Fruit fly (Drosophila melanogaster): ENCODE data around the gene Glut3.

Gene Glut3

DNA sequence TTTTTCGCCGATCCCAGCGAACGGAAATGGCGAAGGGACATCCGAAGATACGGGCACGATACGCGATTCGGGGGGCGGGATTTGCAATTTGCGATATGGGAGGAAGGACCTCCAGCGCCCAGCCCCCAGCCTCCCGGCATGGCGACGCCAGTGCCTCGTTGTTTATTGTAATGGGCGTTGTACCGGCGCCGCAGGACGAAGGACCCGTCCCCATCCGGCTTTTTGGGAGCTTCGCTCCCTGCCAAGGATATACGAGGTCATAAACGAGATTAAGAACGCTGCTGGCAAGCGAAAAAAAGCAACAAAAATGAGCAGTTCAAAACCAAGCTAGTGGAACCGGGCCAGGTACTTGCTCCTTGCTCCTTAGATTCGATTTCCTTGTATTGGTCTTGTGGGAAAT, 4.5 kb downstream of the Glut3 start:
- TF ChIP-seq Dll (optimal IDR thresholded peaks at IDR 0.05) = no peak
- no peak for TF ChIP-seq usp (GFP tag; optimal IDR thresholded peaks at IDR 0.05)
- no peak for TF ChIP-seq pan (optimal IDR thresholded peaks at IDR 0.05)
- no peak for TF ChIP-seq EcR (GFP tag; optimal IDR thresholded peaks at IDR 0.05)
- no peak for TF ChIP-seq psq (optimal IDR thresholded peaks at IDR 0.05)
- TF ChIP-seq CG8478 (optimal IDR thresholded peaks at IDR 0.05) = no peak

DNA sequence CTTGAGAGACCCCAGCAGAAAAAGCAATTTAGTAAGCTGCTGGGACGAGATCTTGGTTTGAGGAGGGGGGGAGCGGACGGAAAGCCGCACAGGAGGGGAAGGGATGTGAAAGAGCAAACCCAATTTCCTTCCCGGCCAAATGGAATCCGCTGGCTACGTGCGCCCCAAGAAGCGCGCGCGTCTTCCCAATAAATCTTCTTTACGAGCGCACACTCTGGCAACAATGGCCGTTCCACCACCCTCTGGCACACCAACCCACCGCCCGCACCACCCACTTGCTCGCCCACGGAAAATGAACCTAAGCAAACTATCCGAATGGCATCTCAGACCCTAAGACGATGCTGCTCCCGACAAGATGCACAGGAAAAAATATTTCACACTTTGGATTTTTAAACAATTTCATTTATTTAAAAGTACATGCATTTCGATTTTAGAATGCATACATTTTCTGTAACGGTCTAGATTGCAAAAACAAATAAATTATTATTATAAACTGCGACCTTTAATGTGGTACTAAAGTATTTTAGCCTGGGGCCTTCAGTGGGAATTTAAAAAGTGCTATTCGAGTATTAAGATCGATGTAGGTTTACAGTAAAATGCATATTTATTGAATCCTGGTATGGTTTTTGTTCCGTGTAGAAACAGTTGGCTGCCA, 6.0 kb downstream of the Glut3 start:
- TF ChIP-seq pan (optimal IDR thresholded peaks at IDR 0.05) (no peak), CG8478 (optimal IDR thresholded peaks at IDR 0.05) (no peak), EcR (GFP tag; optimal IDR thresholded peaks at IDR 0.05) (no peak), usp (GFP tag; optimal IDR thresholded peaks at IDR 0.05) (no peak), Dll (optimal IDR thresholded peaks at IDR 0.05) (no peak), psq (optimal IDR thresholded peaks at IDR 0.05) (no peak)

DNA sequence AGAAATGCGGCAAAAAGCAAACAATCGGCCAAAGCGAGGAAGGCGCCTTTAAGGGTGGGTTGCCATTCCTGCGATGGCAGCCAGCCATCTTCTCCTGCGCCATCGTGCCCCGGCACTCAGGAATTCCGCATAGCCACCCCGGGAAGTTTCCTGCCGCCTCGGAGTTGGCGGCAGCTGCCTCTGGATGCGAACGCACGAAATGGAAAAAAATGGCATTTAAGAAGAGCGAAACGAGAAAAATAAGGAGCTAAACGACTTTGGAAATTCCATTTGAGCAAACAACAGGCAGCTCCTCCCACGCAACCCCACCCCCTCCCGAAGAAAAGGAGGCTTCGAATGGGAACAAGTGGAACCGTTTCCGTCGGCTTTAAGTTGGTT, 6.5 kb downstream of the Glut3 start:
- no peak for TF ChIP-seq usp (GFP tag; optimal IDR thresholded peaks at IDR 0.05)
- no peak for TF ChIP-seq EcR (GFP tag; optimal IDR thresholded peaks at IDR 0.05)
- TF ChIP-seq CG8478 (optimal IDR thresholded peaks at IDR 0.05) = no peak
- TF ChIP-seq pan (optimal IDR thresholded peaks at IDR 0.05) = no peak
- TF ChIP-seq psq (optimal IDR thresholded peaks at IDR 0.05) = no peak

DNA sequence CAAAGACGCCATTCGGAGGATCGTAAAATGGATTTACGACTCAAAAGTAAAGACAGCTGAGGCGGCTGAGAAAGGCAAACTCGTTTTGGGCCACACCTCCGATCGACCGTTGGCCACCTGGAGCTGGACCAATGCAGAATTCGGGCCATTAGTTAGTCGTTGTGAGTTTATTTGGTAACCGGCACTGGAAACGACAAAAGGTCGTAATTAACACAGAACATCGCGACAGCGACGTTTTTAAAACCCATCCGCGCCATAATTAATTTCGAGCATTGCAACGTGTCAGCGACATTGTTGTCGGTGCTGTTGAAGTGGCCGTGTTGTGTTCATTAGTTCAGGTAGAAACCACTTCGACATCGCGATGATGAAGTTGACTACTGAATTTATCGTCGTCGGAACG, 9.7 kb downstream of the Glut3 start:
- TF ChIP-seq pan (optimal IDR thresholded peaks at IDR 0.05) (no peak), psq (optimal IDR thresholded peaks at IDR 0.05) (no peak), usp (GFP tag; optimal IDR thresholded peaks at IDR 0.05) (no peak), EcR (GFP tag; optimal IDR thresholded peaks at IDR 0.05) (no peak), Dll (optimal IDR thresholded peaks at IDR 0.05) (no peak), CG8478 (optimal IDR thresholded peaks at IDR 0.05) (no peak)

DNA sequence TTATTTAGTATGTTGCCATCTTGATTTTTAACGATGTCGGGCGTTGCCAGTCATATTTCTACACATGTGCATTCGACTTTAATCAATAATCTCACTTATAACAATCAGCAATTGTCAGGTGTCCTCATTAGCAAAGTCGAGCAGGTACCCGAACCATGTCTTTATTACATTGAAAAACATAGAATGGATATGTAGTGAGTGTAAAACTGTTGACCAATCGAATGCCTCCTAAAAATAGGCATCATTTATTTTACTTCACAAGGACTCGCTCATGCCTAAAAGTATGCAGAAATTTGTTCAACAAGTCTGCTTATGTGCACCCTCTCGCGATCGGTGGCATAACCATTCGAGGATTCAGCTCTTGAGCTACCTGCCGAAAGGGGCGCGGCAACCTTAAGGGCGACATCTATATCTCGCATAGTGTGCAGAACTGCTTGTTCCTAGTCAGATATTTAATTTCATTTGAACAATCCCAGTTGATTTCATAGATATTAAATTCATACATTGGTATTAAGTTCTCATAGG, 10.5 kb downstream of the Glut3 start:
- TF ChIP-seq Dll (optimal IDR thresholded peaks at IDR 0.05) = no peak
- no peak for TF ChIP-seq EcR (GFP tag; optimal IDR thresholded peaks at IDR 0.05)
- TF ChIP-seq CG8478 (optimal IDR thresholded peaks at IDR 0.05) = no peak
- TF ChIP-seq pan (optimal IDR thresholded peaks at IDR 0.05) = no peak
- no peak for TF ChIP-seq psq (optimal IDR thresholded peaks at IDR 0.05)
- no peak for TF ChIP-seq usp (GFP tag; optimal IDR thresholded peaks at IDR 0.05)

DNA sequence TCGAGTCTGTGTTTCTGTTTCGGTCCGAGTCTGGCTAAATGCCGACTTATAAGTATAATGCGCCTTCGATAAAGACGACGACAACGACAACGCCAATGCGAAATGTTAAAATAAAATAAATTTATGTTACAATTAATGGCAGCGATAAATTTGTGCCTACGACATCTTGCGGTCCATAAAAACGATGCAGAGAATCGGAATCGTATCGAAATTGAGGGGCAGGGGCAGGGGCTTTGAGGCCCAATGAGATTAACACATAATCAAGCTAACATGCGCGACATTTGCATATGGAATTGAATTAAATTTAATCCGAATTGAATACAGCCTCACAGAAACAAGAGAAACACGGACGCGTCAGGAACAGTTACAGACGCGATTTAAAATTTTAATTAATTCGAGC, 12.2 kb downstream of the Glut3 start:
- no peak for TF ChIP-seq CG8478 (optimal IDR thresholded peaks at IDR 0.05)
- TF ChIP-seq psq (optimal IDR thresholded peaks at IDR 0.05) = no peak
- no peak for TF ChIP-seq pan (optimal IDR thresholded peaks at IDR 0.05)
- TF ChIP-seq Dll (optimal IDR thresholded peaks at IDR 0.05) = no peak
- TF ChIP-seq EcR (GFP tag; optimal IDR thresholded peaks at IDR 0.05) = no peak
- TF ChIP-seq usp (GFP tag; optimal IDR thresholded peaks at IDR 0.05) = no peak

DNA sequence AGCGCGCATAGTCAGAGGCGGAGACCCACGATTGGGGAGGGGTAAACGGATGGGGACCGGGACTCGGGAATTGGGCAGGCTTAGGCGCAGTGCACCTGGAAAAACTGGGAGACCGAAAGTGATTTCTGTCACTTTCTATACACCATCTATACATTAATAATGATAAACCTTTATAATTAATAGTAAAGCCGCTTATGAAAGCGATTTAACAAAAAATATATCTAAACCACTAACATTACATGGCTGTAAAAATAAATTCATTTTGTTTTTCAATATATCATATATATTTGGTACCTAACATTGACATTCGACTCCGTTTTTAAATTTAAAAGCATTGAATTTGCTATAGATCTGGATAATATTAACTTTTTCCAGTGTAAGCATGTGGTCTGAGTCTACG, 12.9 kb downstream of the Glut3 start:
- no peak for TF ChIP-seq usp (GFP tag; optimal IDR thresholded peaks at IDR 0.05)
- no peak for TF ChIP-seq psq (optimal IDR thresholded peaks at IDR 0.05)
- TF ChIP-seq EcR (GFP tag; optimal IDR thresholded peaks at IDR 0.05) = no peak
- TF ChIP-seq Dll (optimal IDR thresholded peaks at IDR 0.05) = no peak
- TF ChIP-seq CG8478 (optimal IDR thresholded peaks at IDR 0.05) = no peak
- no peak for TF ChIP-seq pan (optimal IDR thresholded peaks at IDR 0.05)

DNA sequence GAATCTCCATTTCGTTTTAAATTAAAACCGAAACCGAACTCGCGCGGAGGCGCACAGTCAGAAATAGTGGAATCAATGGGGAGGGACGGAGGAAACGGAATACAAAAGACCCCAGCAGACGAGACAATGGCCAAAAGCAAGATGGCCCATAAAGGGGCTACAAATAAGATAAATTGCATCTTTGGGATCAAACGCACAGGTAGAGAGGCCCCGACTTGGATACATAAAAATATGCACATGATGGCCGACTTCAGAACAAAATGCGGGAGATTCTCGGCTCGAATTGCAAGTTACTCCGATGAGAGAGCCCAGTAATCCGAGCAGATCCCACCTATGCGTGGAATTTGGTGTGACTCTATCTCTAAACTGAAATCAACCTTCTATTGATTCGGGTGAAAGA, 13.3 kb downstream of the Glut3 start:
- TF ChIP-seq EcR (GFP tag; optimal IDR thresholded peaks at IDR 0.05) (no peak), pan (optimal IDR thresholded peaks at IDR 0.05) (no peak), usp (GFP tag; optimal IDR thresholded peaks at IDR 0.05) (no peak), CG8478 (optimal IDR thresholded peaks at IDR 0.05) (no peak), psq (optimal IDR thresholded peaks at IDR 0.05) (no peak), Dll (optimal IDR thresholded peaks at IDR 0.05) (no peak)

DNA sequence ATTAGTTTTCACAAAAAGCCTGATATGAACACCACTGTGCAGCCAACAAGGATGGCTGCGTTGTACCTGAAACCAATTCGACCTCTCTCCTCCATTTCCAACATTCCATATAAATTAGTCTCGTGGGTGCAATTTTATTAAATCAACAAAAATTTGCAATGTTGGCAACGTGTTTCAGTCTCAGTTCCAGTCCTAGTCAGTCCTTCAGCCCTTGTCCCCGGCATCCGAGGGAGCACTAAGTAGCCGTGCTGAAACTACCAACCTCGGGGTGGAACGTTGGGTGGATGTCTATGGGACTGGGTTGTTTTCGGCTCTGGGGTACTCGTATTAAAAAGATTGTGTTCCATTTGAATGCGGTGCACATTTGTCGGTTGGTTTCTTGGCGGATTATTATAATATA, 16.0 kb downstream of the Glut3 start:
- TF ChIP-seq pan (optimal IDR thresholded peaks at IDR 0.05) (no peak), Dll (optimal IDR thresholded peaks at IDR 0.05) (no peak), EcR (GFP tag; optimal IDR thresholded peaks at IDR 0.05) (no peak), CG8478 (optimal IDR thresholded peaks at IDR 0.05) (no peak), usp (GFP tag; optimal IDR thresholded peaks at IDR 0.05) (no peak), psq (optimal IDR thresholded peaks at IDR 0.05) (no peak)

DNA sequence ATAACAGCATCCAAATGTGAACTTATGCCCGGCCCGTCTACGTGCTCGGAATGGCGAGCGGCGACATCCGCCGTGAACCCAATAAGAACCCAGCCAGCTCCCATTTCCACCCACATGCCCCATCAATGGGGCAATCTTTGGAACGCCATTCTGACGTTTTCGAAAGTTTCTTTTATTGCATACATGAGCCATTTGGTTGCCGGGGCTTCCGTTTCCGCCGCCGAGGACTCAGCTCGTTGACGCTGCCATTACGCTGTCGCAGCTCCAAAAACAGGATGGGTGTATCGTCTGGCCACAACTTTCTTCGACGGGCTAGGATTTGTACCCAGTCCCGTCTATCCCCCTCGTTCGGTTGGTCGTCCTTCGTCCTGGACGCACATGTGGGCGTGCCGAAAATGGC, 18.0 kb downstream of the Glut3 start:
- TF ChIP-seq usp (GFP tag; optimal IDR thresholded peaks at IDR 0.05) (no peak), pan (optimal IDR thresholded peaks at IDR 0.05) (no peak)

DNA sequence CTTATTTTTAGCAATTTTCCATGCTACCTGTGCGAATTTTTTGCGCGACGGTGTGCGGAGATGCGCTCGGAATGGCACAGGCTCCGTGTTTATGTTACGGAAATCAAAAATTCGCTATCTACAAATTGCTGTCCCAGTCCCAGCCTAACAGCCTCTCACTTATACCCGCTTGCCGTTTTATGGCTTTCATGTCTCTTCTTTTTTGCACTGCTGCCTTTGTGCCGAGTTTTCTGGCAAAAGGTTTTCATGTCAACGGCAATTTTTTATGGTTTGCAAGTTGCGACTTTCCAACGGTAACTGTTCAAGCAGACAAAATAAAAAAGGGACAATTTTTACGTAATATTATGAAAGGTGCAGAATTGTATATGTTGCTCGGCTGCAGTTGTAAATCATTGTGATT, 22.8 kb downstream of the Glut3 start:
- TF ChIP-seq usp (GFP tag; optimal IDR thresholded peaks at IDR 0.05) = no peak
- TF ChIP-seq EcR (GFP tag; optimal IDR thresholded peaks at IDR 0.05) = no peak

DNA sequence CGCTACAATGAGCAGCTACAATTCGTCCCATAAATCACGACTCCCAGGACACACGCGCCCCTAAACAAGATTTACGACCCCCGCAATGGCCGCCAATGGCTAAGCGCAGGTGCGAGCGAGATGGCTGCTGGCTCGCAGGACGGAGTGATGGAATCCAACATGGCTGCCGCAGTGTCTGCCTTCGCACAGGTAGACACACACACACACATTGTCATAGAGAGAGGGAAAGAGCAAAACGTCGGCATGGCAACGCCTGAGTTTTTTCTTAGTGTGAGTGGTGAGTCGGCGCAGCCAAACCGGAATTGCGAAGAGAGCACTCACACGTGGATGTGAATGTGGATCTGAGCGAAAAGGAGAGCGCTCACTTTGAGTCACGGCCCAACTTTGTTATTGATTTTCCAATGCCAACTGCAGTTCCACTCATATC, 23.7 kb downstream of the Glut3 start:
- no peak for TF ChIP-seq CG8478 (optimal IDR thresholded peaks at IDR 0.05)
- no peak for TF ChIP-seq psq (optimal IDR thresholded peaks at IDR 0.05)
- TF ChIP-seq EcR (GFP tag; optimal IDR thresholded peaks at IDR 0.05) = no peak
- no peak for TF ChIP-seq pan (optimal IDR thresholded peaks at IDR 0.05)
- no peak for TF ChIP-seq Dll (optimal IDR thresholded peaks at IDR 0.05)
- no peak for TF ChIP-seq usp (GFP tag; optimal IDR thresholded peaks at IDR 0.05)

DNA sequence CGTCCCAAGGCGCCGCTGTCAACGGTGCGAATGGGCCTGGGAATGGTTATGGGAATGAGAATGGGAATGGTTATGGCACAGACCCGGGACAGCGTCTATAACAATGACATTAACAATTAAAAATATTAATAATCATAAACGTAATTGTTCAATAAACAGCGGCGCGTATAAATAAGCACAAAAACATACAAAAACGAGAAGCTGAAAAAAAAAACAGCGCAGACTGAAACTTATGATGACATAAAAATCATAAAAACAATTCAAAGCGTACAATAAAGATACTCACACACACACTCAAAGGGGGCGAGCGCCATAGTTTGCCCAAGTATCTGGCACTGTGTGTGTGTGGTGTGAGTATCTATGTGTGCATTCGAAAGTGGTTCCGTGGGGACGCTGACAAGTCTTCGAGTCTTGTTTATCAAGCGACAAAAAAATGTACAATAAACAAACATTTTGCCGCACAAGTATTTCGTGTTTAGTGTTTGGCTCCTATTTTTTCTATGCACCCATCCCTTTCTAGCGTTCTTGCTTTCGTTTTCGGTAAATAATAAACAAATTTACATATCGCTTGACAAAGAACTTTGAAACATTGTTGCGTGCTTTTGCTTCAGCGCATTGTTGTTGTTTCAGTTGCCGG, 25.1 kb downstream of the Glut3 start:
- TF ChIP-seq usp (GFP tag; optimal IDR thresholded peaks at IDR 0.05) (no peak), EcR (GFP tag; optimal IDR thresholded peaks at IDR 0.05) (no peak), CG8478 (optimal IDR thresholded peaks at IDR 0.05) (no peak), Dll (optimal IDR thresholded peaks at IDR 0.05) (no peak), psq (optimal IDR thresholded peaks at IDR 0.05) (no peak), pan (optimal IDR thresholded peaks at IDR 0.05) (no peak)
